Worm (Caenorhabditis elegans): ENCODE data around the gene nhr-38.

The nhr-38 gene

ce11 chrIV:9677226-9677992, 32.6 kb upstream of the nhr-38 start (continued):
- TF ChIP-seq nhr-237 (tag; optimal IDR thresholded peaks at IDR 0.05) (no peak), mxl-3 (GFP tag; optimal IDR thresholded peaks at IDR 0.05) (peak; percentile 93), fos-1 (tag; optimal IDR thresholded peaks at IDR 0.05) (no peak), mes-2 (tag; optimal IDR thresholded peaks at IDR 0.05; ENCODE audit: poor library complexity, severe bottlenecking) (peak; percentile 41), ztf-7 (tag; optimal IDR thresholded peaks at IDR 0.05) (no peak), lsy-2 (tag; optimal IDR thresholded peaks at IDR 0.05) (peak; percentile 9 to 84), mdt-29 (GFP tag; IDR thresholded peaks at IDR 0.05) (no peak), F10B5.3 (tag; optimal IDR thresholded peaks at IDR 0.05) (no peak), daf-16 (GFP tag; optimal IDR thresholded peaks at IDR 0.05) (peak in 1 of 2 experiments; percentile 46), daf-16 (tag; optimal IDR thresholded peaks at IDR 0.05) (peak; percentile 76), F49E8.2 (tag; optimal IDR thresholded peaks at IDR 0.05; ENCODE audit: borderline replicate concordance) (no peak), Y75B8A.6 (GFP tag; IDR thresholded peaks at IDR 0.05) (no peak), dpl-1 (GFP tag; optimal IDR thresholded peaks at IDR 0.05) (peak; percentile 31), snpc-1.2 (GFP tag; IDR thresholded peaks at IDR 0.05) (no peak), Y5F2A.4 (GFP tag; optimal IDR thresholded peaks at IDR 0.05) (no peak), unc-39 (tag; optimal IDR thresholded peaks at IDR 0.05) (no peak), dmd-9 (GFP tag; IDR thresholded peaks at IDR 0.05) (no peak), spr-1 (tag; optimal IDR thresholded peaks at IDR 0.05) (peak; percentile 17), F44E2.7 (GFP tag; IDR thresholded peaks at IDR 0.05) (no peak), hif-1 (tag; optimal IDR thresholded peaks at IDR 0.05) (peak in 1 of 2 experiments; percentile 81), mxl-2 (GFP tag; conservative IDR thresholded peaks at IDR 0.05) (0 out of 2 replicates have a peak, but pooled peaks have one; percentile 9), ctbp-1 (GFP tag; IDR thresholded peaks at IDR 0.05) (peak; percentile 70; the same call in 1 of the 2 replicates), fkh-10 (GFP tag; optimal IDR thresholded peaks at IDR 0.05) (peak; percentile 77), nhr-77 (tag; optimal IDR thresholded peaks at IDR 0.05) (peak; percentile 78), mdl-1 (tag; optimal IDR thresholded peaks at IDR 0.05) (peak; percentile 94 to 99), mep-1 (tag; optimal IDR thresholded peaks at IDR 0.05) (peak; percentile 73), lin-1 (GFP tag; IDR thresholded peaks at IDR 0.05) (peak; percentile 39), hlh-30 (tag; optimal IDR thresholded peaks at IDR 0.05; ENCODE audit: insufficient read depth) (peak; percentile 95), hlh-11 (tag; optimal IDR thresholded peaks at IDR 0.05) (peak; percentile 90), nhr-28 (tag; optimal IDR thresholded peaks at IDR 0.05) (peak; percentile 89), lir-3 (tag; optimal IDR thresholded peaks at IDR 0.05) (no peak), T20F7.1 (GFP tag; optimal IDR thresholded peaks at IDR 0.05) (peak; percentile 54), php-3 (GFP tag; IDR thresholded peaks at IDR 0.05) (no peak), pha-4 (GFP tag; IDR thresholded peaks at IDR 0.05) (no peak), pha-4 (tag; optimal IDR thresholded peaks at IDR 0.05) (peak; percentile 26), rbr-2 (tag; optimal IDR thresholded peaks at IDR 0.05) (peak; percentile 67), aly-2 (tag; optimal IDR thresholded peaks at IDR 0.05) (no peak), egl-43 (GFP tag; IDR thresholded peaks at IDR 0.05) (no peak), daf-12 (tag; optimal IDR thresholded peaks at IDR 0.05) (no peak), nhr-48 (tag; optimal IDR thresholded peaks at IDR 0.05) (peak; percentile 85), lin-15B (tag; optimal IDR thresholded peaks at IDR 0.05) (no peak), nhr-25 (tag; optimal IDR thresholded peaks at IDR 0.05; ENCODE audit: borderline replicate concordance, insufficient read depth) (peak; percentile 21), nhr-111 (GFP tag; optimal IDR thresholded peaks at IDR 0.05) (no peak), nhr-42 (GFP tag; IDR thresholded peaks at IDR 0.05) (no peak)

Data from whole organism, L4 larva.